Worm (Caenorhabditis elegans): Measurements from ENCODE around the gene mdh-1.

The mdh-1 gene

ce11 chrV:6559585-6559984 is 43.3 kb upstream of the mdh-1 start (continued):
- TF ChIP-seq let-607 (tag; optimal IDR thresholded peaks at IDR 0.05), result peak; percentile 10 to 16
- no peak for TF ChIP-seq sea-2 (GFP tag; IDR thresholded peaks at IDR 0.05)
- no peak for TF ChIP-seq nfya-1 (tag; optimal IDR thresholded peaks at IDR 0.05; ENCODE audit: borderline replicate concordance, insufficient read depth)
- TF ChIP-seq Y53F4B.3 (GFP tag; IDR thresholded peaks at IDR 0.05), result no peak
- TF ChIP-seq lsy-27 (tag; optimal IDR thresholded peaks at IDR 0.05; ENCODE audit: borderline replicate concordance, insufficient read depth), result no peak
- no peak for TF ChIP-seq dpl-1 (GFP tag; optimal IDR thresholded peaks at IDR 0.05)
- TF ChIP-seq Y67H2A.10 (GFP tag; conservative IDR thresholded peaks at IDR 0.05), result 0 out of 2 replicates have a peak, but pooled peaks have one; percentile 19
- TF ChIP-seq B0336.3 (GFP tag; IDR thresholded peaks at IDR 0.05), result no peak
- peak; percentile 94 for TF ChIP-seq lin-26 (GFP tag; IDR thresholded peaks at IDR 0.05)
- TF ChIP-seq hsf-1 (GFP tag; IDR thresholded peaks at IDR 0.05), result 0 out of 2 replicates have a peak, but pooled peaks have one; percentile 24
- TF ChIP-seq madf-3 (GFP tag; IDR thresholded peaks at IDR 0.05), result no peak
- TF ChIP-seq snpc-1.3 (tag; optimal IDR thresholded peaks at IDR 0.05; ENCODE audit: insufficient read depth), result peak; percentile 73
- TF ChIP-seq lsl-1 (GFP tag; optimal IDR thresholded peaks at IDR 0.05), result peak; percentile 43
- no peak for TF ChIP-seq F10E7.11 (tag; optimal IDR thresholded peaks at IDR 0.05)
- no peak for TF ChIP-seq gei-17 (GFP tag; optimal IDR thresholded peaks at IDR 0.05)
- no peak for TF ChIP-seq lin-54 (GFP tag; optimal IDR thresholded peaks at IDR 0.05)
- TF ChIP-seq Y53G8AR.9 (GFP tag; conservative IDR thresholded peaks at IDR 0.05), result no peak
- TF ChIP-seq D2030.7 (GFP tag; IDR thresholded peaks at IDR 0.05), result peak; percentile 69; the same call in 1 of the 2 replicates
- TF ChIP-seq hlh-12 (tag; optimal IDR thresholded peaks at IDR 0.05), result no peak
- TF ChIP-seq B0019.2 (GFP tag; conservative IDR thresholded peaks at IDR 0.05), result peak; percentile 25; the same call in 1 of the 2 replicates
- 0 out of 2 replicates have a peak, but pooled peaks have one; percentile 24 for TF ChIP-seq Y56A3A.18 (GFP tag; IDR thresholded peaks at IDR 0.05)
- peak; percentile 55 for TF ChIP-seq madf-10 (tag; optimal IDR thresholded peaks at IDR 0.05)
- no peak for TF ChIP-seq hmg-20 (GFP tag; IDR thresholded peaks at IDR 0.05)
- peak; percentile 61 for TF ChIP-seq chd-7 (tag; optimal IDR thresholded peaks at IDR 0.05)
- no peak for TF ChIP-seq hlh-26 (GFP tag; conservative IDR thresholded peaks at IDR 0.05)
- TF ChIP-seq dpff-1 (tag; optimal IDR thresholded peaks at IDR 0.05), result no peak
- peak; percentile 71 for TF ChIP-seq him-1 (tag; optimal IDR thresholded peaks at IDR 0.05)
- TF ChIP-seq ZK185.1 (tag; optimal IDR thresholded peaks at IDR 0.05; ENCODE audit: poor library complexity, severe bottlenecking), result peak; percentile 41
- no peak for TF ChIP-seq repo-1 (tag; optimal IDR thresholded peaks at IDR 0.05)
- TF ChIP-seq C17E4.6 (GFP tag; IDR thresholded peaks at IDR 0.05), result no peak
- no peak for TF ChIP-seq tlf-1 (GFP tag; optimal IDR thresholded peaks at IDR 0.05)
- TF ChIP-seq F57A8.1 (GFP tag; optimal IDR thresholded peaks at IDR 0.05), result peak; percentile 66
- peak; percentile 1 for TF ChIP-seq xnd-1 (tag; optimal IDR thresholded peaks at IDR 0.05)
- TF ChIP-seq ceh-100 (GFP tag; IDR thresholded peaks at IDR 0.05), result peak; percentile 49; the same call in 1 of the 2 replicates
- peak; percentile 43; the same call in 1 of the 2 replicates for TF ChIP-seq F33H1.4 (GFP tag; IDR thresholded peaks at IDR 0.05)
- no peak for TF ChIP-seq dox-1 (GFP tag; IDR thresholded peaks at IDR 0.05)
- TF ChIP-seq lin-35 (GFP tag; optimal IDR thresholded peaks at IDR 0.05), result no peak
- TF ChIP-seq sdz-38 (tag; optimal IDR thresholded peaks at IDR 0.05), result no peak
- TF ChIP-seq let-526 (GFP tag; IDR thresholded peaks at IDR 0.05), result no peak
- no peak for TF ChIP-seq ceh-91 (GFP tag; IDR thresholded peaks at IDR 0.05)
- no peak for TF ChIP-seq lir-1 (GFP tag; conservative IDR thresholded peaks at IDR 0.05)
- TF ChIP-seq C06A6.2 (GFP tag; conservative IDR thresholded peaks at IDR 0.05), result no peak
- TF ChIP-seq ets-4 (GFP tag; optimal IDR thresholded peaks at IDR 0.05), result peak; percentile 60
- TF ChIP-seq nfya-2 (GFP tag; IDR thresholded peaks at IDR 0.05), result no peak
- TF ChIP-seq attf-5 (GFP tag; optimal IDR thresholded peaks at IDR 0.05), result peak; percentile 76
- no peak for TF ChIP-seq pbrm-1 (GFP tag; IDR thresholded peaks at IDR 0.05)
- no peak for TF ChIP-seq nfyb-1 (GFP tag; IDR thresholded peaks at IDR 0.05)
- TF ChIP-seq mes-4 (tag; optimal IDR thresholded peaks at IDR 0.05), result peak; percentile 39

Data from whole organism, young adult.